Worm (Caenorhabditis elegans) whole organism, L4/young adult: ENCODE data around the gene W10G11.3.

Source experiments
- W03F9.2 ChIP-seq: fragments of 150-350 bp; optimal IDR thresholded peaks from 2 replicates; lab custom pipeline; 2014; ENCODE audit warnings: missing biosample characterization, missing genetic modification characterization
- dao-5 ChIP-seq: sonication (generic microtip); optimal IDR thresholded peaks from 2 replicates; lab custom pipeline; 2016; ENCODE audit warnings: missing genotype, missing genetic modification characterization, moderate library complexity, missing compliant biosample characterization
- him-1 ChIP-seq: sonication (generic microtip); optimal IDR thresholded peaks from 2 replicates; lab custom pipeline; 2016; ENCODE audit warnings: missing genotype, missing genetic modification reagents, missing genetic modification characterization, missing compliant biosample characterization

ce11 chrII:3550352-3550751 is 12.0 kb downstream of the W10G11.3 start, which contains the start of gene W10G11.19:
- TF ChIP-seq dao-5 (no peak), him-1 (no peak), W03F9.2 (tag; lab: Kevin White, UChicago) (no peak)
